Worm (Caenorhabditis elegans) whole organism, young adult: ENCODE results near the gene dhc-3.
"Not testable (repeated sequence)": the region's sequence is repeated elsewhere in the genome, so short reads cannot be mapped to it uniquely, and the experiment has no call there.

ENCODE experiments used
- K11D2.4 ChIP-seq: fragments of 200-800 bp; sonication (Bioruptor generic); IDR thresholded peaks from 2 replicates; pipeline ENCODE4 v1.3.6; 2022; ENCODE audit warnings: missing genetic modification reagents, missing genetic modification characterization, missing compliant biosample characterization
- attf-5 ChIP-seq: fragments of 200-800 bp; sonication (Bioruptor generic); optimal IDR thresholded peaks from 2 replicates; lab custom pipeline; 2018; ENCODE audit warnings: mild to moderate bottlenecking, missing genetic modification characterization, missing compliant biosample characterization
- bed-2 ChIP-seq: fragments of 200-800 bp; sonication (Bioruptor generic); IDR thresholded peaks from 2 replicates; pipeline ENCODE4 v1.3.6; 2022; ENCODE audit warnings: missing genetic modification reagents, missing genetic modification characterization, missing compliant biosample characterization
- egl-44 ChIP-seq: fragments of 200-800 bp; sonication (Bioruptor generic); IDR thresholded peaks from 2 replicates; pipeline ENCODE4 v1.3.6; 2022; ENCODE audit warnings: missing genetic modification reagents, missing genetic modification characterization, missing compliant biosample characterization
- lsy-27 ChIP-seq: sonication (generic microtip); optimal IDR thresholded peaks from 2 replicates; lab custom pipeline; 2017; ENCODE audit warnings: missing genetic modification characterization, mild to moderate bottlenecking, missing compliant biosample characterization, antibody characterized with exemption, missing genotype, borderline replicate concordance; ENCODE audit not compliant: insufficient read depth
- snpc-4 ChIP-seq, 5 experiments: fragments of 150-350 bp in 1 of 5; sonication (generic microtip) in 4 of 5; optimal IDR thresholded peaks; 2 replicates each; lab custom pipeline; 2014 to 2018; ENCODE audit warnings: missing genetic modification characterization in 5 of 5, missing biosample characterization in 3 of 5, antibody characterized with exemption in 2 of 5, mild to moderate bottlenecking in 2 of 5, missing compliant biosample characterization in 2 of 5, missing genotype in 2 of 5, moderate library complexity in 2 of 5, missing genetic modification reagents in 1 of 5
- tlf-1 ChIP-seq: fragments of 200-800 bp; sonication (Bioruptor generic); optimal IDR thresholded peaks from 2 replicates; lab custom pipeline; 2018; ENCODE audit warnings: mild to moderate bottlenecking, missing genetic modification characterization, missing compliant biosample characterization
- unc-62 ChIP-seq: fragments of 150-350 bp; optimal IDR thresholded peaks from 2 replicates; lab custom pipeline; 2014; ENCODE audit warnings: missing biosample characterization, missing genetic modification reagents, missing genetic modification characterization

DNA sequence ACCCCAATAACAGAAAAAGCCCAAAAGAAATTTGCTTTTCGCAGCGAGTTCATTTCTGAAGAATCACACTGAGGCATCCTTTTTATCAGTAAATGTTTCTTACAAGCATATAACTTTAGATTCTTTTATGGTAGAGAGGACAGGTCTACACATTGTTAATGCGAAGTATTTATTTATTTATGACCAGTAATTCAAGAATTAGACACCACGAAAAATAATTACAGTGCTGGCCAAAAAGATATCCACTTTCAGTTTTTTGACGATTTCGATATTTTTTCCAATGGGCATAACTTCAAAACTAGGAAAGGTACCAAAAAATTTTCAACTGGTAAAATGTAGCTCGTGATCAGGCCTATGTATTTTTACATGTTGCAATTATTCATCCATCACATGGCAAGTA is 4.0 kb upstream of the dhc-3 start, which contains the start of gene clec-225:
- not testable (repeated sequence) for TF ChIP-seq K11D2.4; bed-2 (GFP tag; lab: Robert Waterston, UW); attf-5 (GFP tag; lab: Kevin White, UChicago); snpc-4 (GFP tag; optimal IDR thresholded peaks at IDR 0.05; lab: Kevin White, UChicago); snpc-4 (tag; optimal IDR thresholded peaks at IDR 0.05; lab: Kevin White, UChicago); lsy-27 (tag; lab: Kevin White, UChicago); egl-44 (GFP tag; lab: Robert Waterston, UW); tlf-1 (GFP tag; lab: Kevin White, UChicago); unc-62 (GFP tag; lab: Kevin White, UChicago)
